Fruit fly (Drosophila melanogaster): ENCODE data around the gene CG34454.
A peak's percentile ranks its signal among the peaks of the same experiment; 100 is the strongest.

CG34454 gene

dm6 chr3L:270760-271500 lies 38.8 kb upstream of the CG34454 start, which contains the start of gene miple2 (continued):
- TF ChIP-seq svp (GFP tag) (no peak), CG32006 (GFP tag; optimal IDR thresholded peaks at IDR 0.05) (peak; percentile 86), fkh (GFP tag; optimal IDR thresholded peaks at IDR 0.05) (peak; percentile 97), Blimp-1 (GFP tag; optimal IDR thresholded peaks at IDR 0.05) (peak; percentile 16), spab (GFP tag; optimal IDR thresholded peaks at IDR 0.05) (peak; percentile 57), topi (GFP tag; optimal IDR thresholded peaks at IDR 0.05) (peak; percentile 64), CG6854 (GFP tag; optimal IDR thresholded peaks at IDR 0.05) (peak; percentile 12), acj6 (GFP tag; optimal IDR thresholded peaks at IDR 0.05) (peak; percentile 64), esn (GFP tag; optimal IDR thresholded peaks at IDR 0.05) (peak; percentile 74)

- 0 out of 3 replicates have a peak, but pooled peaks have one; percentile 16 for TF ChIP-seq eg (GFP tag; IDR thresholded peaks at IDR 0.05)
- no peak for TF ChIP-seq spab (GFP tag; optimal IDR thresholded peaks at IDR 0.05)
- TF ChIP-seq Eip78C (GFP tag): peak; percentile 60
Observed at dm6 chr3L:267618-268017, 35.5 kb upstream of the CG34454 start.

- TF ChIP-seq CG7368 (GFP tag; optimal IDR thresholded peaks at IDR 0.05): no peak
- TF ChIP-seq CG3032 (tag; optimal IDR thresholded peaks at IDR 0.05): no peak
- TF ChIP-seq fd85E (GFP tag; optimal IDR thresholded peaks at IDR 0.05): no peak
- TF ChIP-seq acj6 (GFP tag; optimal IDR thresholded peaks at IDR 0.05): no peak
- TF ChIP-seq vri (GFP tag; optimal IDR thresholded peaks at IDR 0.05): no peak
- TF ChIP-seq topi (GFP tag; optimal IDR thresholded peaks at IDR 0.05): no peak
- no peak for TF ChIP-seq CG15336 (GFP tag; IDR thresholded peaks at IDR 0.05)
- no peak for TF ChIP-seq Blimp-1 (GFP tag; optimal IDR thresholded peaks at IDR 0.05)
- TF ChIP-seq CG6276 (GFP tag; optimal IDR thresholded peaks at IDR 0.05): no peak
Observed at dm6 chr3L:267083-267482, 34.9 kb upstream of the CG34454 start, which contains the start of gene miple1. TSS of gene miple1 (plus strand) at chr3L:267299.

- TF ChIP-seq net (GFP tag; optimal IDR thresholded peaks at IDR 0.05) (no peak), CG16779 (tag; optimal IDR thresholded peaks at IDR 0.05) (no peak), CG6854 (GFP tag; optimal IDR thresholded peaks at IDR 0.05) (no peak), dac (GFP tag; optimal IDR thresholded peaks at IDR 0.05) (no peak), CG1621 (tag; optimal IDR thresholded peaks at IDR 0.05) (no peak)
Observed at dm6 chr3L:265808-266207, 33.7 kb upstream of the CG34454 start, which contains the start of gene CG34263. TSS of gene CG34263 (minus strand) at chr3L:265908.

dm6 chr3L:264378-265151 lies 32.4 kb upstream of the CG34454 start, which contains the start of the genes Tudor-SN and mRpL17:
TSS of gene Tudor-SN (minus strand) at chr3L:264380.
TSS of gene mRpL17 (plus strand) at chr3L:264779.
- TF ChIP-seq svp (GFP tag): peak; percentile 80
- TF ChIP-seq ss (GFP tag; optimal IDR thresholded peaks at IDR 0.05): no peak
- peak; percentile 60 for TF ChIP-seq CG10631 (GFP tag; optimal IDR thresholded peaks at IDR 0.05)
- TF ChIP-seq CG11294 (GFP tag; IDR thresholded peaks at IDR 0.05): no peak
- TF ChIP-seq CG31627 (GFP tag; optimal IDR thresholded peaks at IDR 0.05): peak; percentile 29
- no peak for TF ChIP-seq Ets96B (tag; optimal IDR thresholded peaks at IDR 0.05)
- peak; percentile 24 for TF ChIP-seq Ets21C (GFP tag; optimal IDR thresholded peaks at IDR 0.05)
- no peak for TF ChIP-seq Smox (GFP tag; optimal IDR thresholded peaks at IDR 0.05)
- no peak for TF ChIP-seq Hr4 (GFP tag; optimal IDR thresholded peaks at IDR 0.05)
- no peak for TF ChIP-seq spab (GFP tag; optimal IDR thresholded peaks at IDR 0.05)
- no peak for TF ChIP-seq net (GFP tag; optimal IDR thresholded peaks at IDR 0.05)
- peak; percentile 43 for TF ChIP-seq CG3919 (GFP tag; optimal IDR thresholded peaks at IDR 0.05)
- peak; percentile 36 for TF ChIP-seq acj6 (GFP tag; optimal IDR thresholded peaks at IDR 0.05)
- no peak for TF ChIP-seq CG4318 (GFP tag; optimal IDR thresholded peaks at IDR 0.05)
- TF ChIP-seq Gug (GFP tag; IDR thresholded peaks at IDR 0.05): no peak
- no peak for TF ChIP-seq Sox15 (GFP tag; optimal IDR thresholded peaks at IDR 0.05)
- TF ChIP-seq CG6163 (GFP tag; IDR thresholded peaks at IDR 0.05): no peak
- TF ChIP-seq CG8319 (GFP tag; optimal IDR thresholded peaks at IDR 0.05): no peak
- no peak for TF ChIP-seq Hr38 (GFP tag; optimal IDR thresholded peaks at IDR 0.05)
- TF ChIP-seq CG34406 (GFP tag; optimal IDR thresholded peaks at IDR 0.05): no peak
- TF ChIP-seq cyc (GFP tag; optimal IDR thresholded peaks at IDR 0.05): peak; percentile 16
- TF ChIP-seq esn (GFP tag; optimal IDR thresholded peaks at IDR 0.05): peak; percentile 51
- no peak for TF ChIP-seq dsx (GFP tag; optimal IDR thresholded peaks at IDR 0.05; ENCODE audit: poor library complexity, severe bottlenecking)
- TF ChIP-seq CG8119 (GFP tag; IDR thresholded peaks at IDR 0.05): no peak
- TF ChIP-seq CG8632 (GFP tag; optimal IDR thresholded peaks at IDR 0.05): peak; percentile 12

Measured in whole organism, prepupa.